Worm (Caenorhabditis elegans) whole organism, L2 larva: ENCODE results near the gene T26H5.11.

Source experiments
- ZK546.5 ChIP-seq: sonication (generic microtip); optimal IDR thresholded peaks from 2 replicates; lab custom pipeline; 2017; ENCODE audit warnings: missing biosample characterization, missing genetic modification characterization
- ceh-82 ChIP-seq: fragments of 150-350 bp; optimal IDR thresholded peaks from 2 replicates; lab custom pipeline; 2014; ENCODE audit warnings: missing biosample characterization, missing genetic modification characterization
- elt-1 ChIP-seq: fragments of 150-350 bp; optimal IDR thresholded peaks from 2 replicates; lab custom pipeline; 2014; ENCODE audit warnings: missing biosample characterization, missing genetic modification characterization
- lin-11 ChIP-seq: fragments of 150-350 bp; sonication (generic microtip); optimal IDR thresholded peaks from 2 replicates; lab custom pipeline; 2014; ENCODE audit warnings: missing biosample characterization, missing genetic modification characterization, inconsistent platforms, mixed read lengths

- TF ChIP-seq elt-1 (tag; lab: Kevin White, UChicago) (no peak), lin-11 (tag; lab: Kevin White, UChicago) (no peak), ceh-82 (tag; lab: Kevin White, UChicago) (no peak), ZK546.5 (tag; lab: Kevin White, UChicago) (no peak)
Measured at ce11 chrV:15483563-15483962, 39.5 kb upstream of the T26H5.11 start.
